Worm (Caenorhabditis elegans): Measurements from ENCODE around the gene snu-13.
A peak's percentile ranks its signal among the peaks of the same experiment; 100 is the strongest.

snu-13 gene

ce11 chrII:10675302-10675701 lies 16.9 kb upstream of the snu-13 start, which contains the start of gene ptb-1:
ptb-1 (plus strand) TSS chrII:10675602.
- TF ChIP-seq nhr-25 (tag; optimal IDR thresholded peaks at IDR 0.05) (no peak), elt-1 (tag; optimal IDR thresholded peaks at IDR 0.05) (no peak), ceh-82 (tag; optimal IDR thresholded peaks at IDR 0.05) (no peak), unc-39 (tag; optimal IDR thresholded peaks at IDR 0.05) (no peak), mdl-1 (tag; optimal IDR thresholded peaks at IDR 0.05) (no peak), tbx-2 (tag; optimal IDR thresholded peaks at IDR 0.05) (no peak), mml-1 (tag; optimal IDR thresholded peaks at IDR 0.05) (no peak), lin-15B (tag; optimal IDR thresholded peaks at IDR 0.05) (no peak), R02D3.7 (tag; optimal IDR thresholded peaks at IDR 0.05) (no peak), fkh-10 (GFP tag; optimal IDR thresholded peaks at IDR 0.05) (no peak), daf-12 (tag; optimal IDR thresholded peaks at IDR 0.05) (no peak), unc-62 (GFP tag; optimal IDR thresholded peaks at IDR 0.05) (no peak)

ce11 chrII:10665031-10665430 lies 6.6 kb upstream of the snu-13 start, which contains the start of gene D2089.3:
D2089.3 (minus strand) TSS chrII:10665131.
- TF ChIP-seq sea-2 (GFP tag; optimal IDR thresholded peaks at IDR 0.05): no peak

ce11 chrII:10662698-10663097 lies 4.3 kb upstream of the snu-13 start, which contains the start of gene D2089.8:
D2089.8 (minus strand) TSS chrII:10662781.
- TF ChIP-seq nfya-1 (tag; optimal IDR thresholded peaks at IDR 0.05; ENCODE audit: insufficient read depth) (peak; percentile 18), pha-4 (tag; optimal IDR thresholded peaks at IDR 0.05) (peak; percentile 43), snpc-4 (tag; optimal IDR thresholded peaks at IDR 0.05) (no peak)

- no peak for TF ChIP-seq sea-2 (GFP tag; optimal IDR thresholded peaks at IDR 0.05)
Observed at ce11 chrII:10662279-10662678, 3.9 kb upstream of the snu-13 start.

- TF ChIP-seq nhr-43 (tag; optimal IDR thresholded peaks at IDR 0.05; ENCODE audit: poor library complexity, severe bottlenecking): peak; percentile 59
- no peak for TF ChIP-seq lsy-12 (tag; optimal IDR thresholded peaks at IDR 0.05)
Observed at ce11 chrII:10661448-10662064, 3.1 kb upstream of the snu-13 start.

- TF ChIP-seq ceh-16 (tag; optimal IDR thresholded peaks at IDR 0.05): no peak
- TF ChIP-seq mdl-1 (tag; optimal IDR thresholded peaks at IDR 0.05): no peak
- no peak for TF ChIP-seq nhr-43 (tag; optimal IDR thresholded peaks at IDR 0.05; ENCODE audit: poor library complexity, severe bottlenecking)
- no peak for TF ChIP-seq unc-39 (tag; optimal IDR thresholded peaks at IDR 0.05)
- no peak for TF ChIP-seq skn-1 (tag; optimal IDR thresholded peaks at IDR 0.05)
- no peak for TF ChIP-seq daf-12 (tag; optimal IDR thresholded peaks at IDR 0.05)
- no peak for TF ChIP-seq pha-4 (tag; optimal IDR thresholded peaks at IDR 0.05)
- TF ChIP-seq fkh-2 (tag; optimal IDR thresholded peaks at IDR 0.05): no peak
- TF ChIP-seq eor-1 (tag; optimal IDR thresholded peaks at IDR 0.05): no peak
- TF ChIP-seq nhr-12 (tag; optimal IDR thresholded peaks at IDR 0.05): no peak
Observed at ce11 chrII:10660892-10661291, 2.5 kb upstream of the snu-13 start, which contains the start of gene marc-2. marc-2 (minus strand) TSS chrII:10660992.

ce11 chrII:10659585-10659984 lies 1.2 kb upstream of the snu-13 start:
- TF ChIP-seq nhr-25 (tag; optimal IDR thresholded peaks at IDR 0.05): no peak
- no peak for TF ChIP-seq nfya-1 (tag; optimal IDR thresholded peaks at IDR 0.05; ENCODE audit: insufficient read depth)
- TF ChIP-seq nhr-77 (tag; optimal IDR thresholded peaks at IDR 0.05): no peak
- TF ChIP-seq nhr-12 (tag; optimal IDR thresholded peaks at IDR 0.05): no peak
- TF ChIP-seq egl-5 (tag; optimal IDR thresholded peaks at IDR 0.05): no peak
- no peak for TF ChIP-seq nhr-23 (tag; optimal IDR thresholded peaks at IDR 0.05)
- TF ChIP-seq unc-62 (GFP tag; optimal IDR thresholded peaks at IDR 0.05): no peak
- no peak for TF ChIP-seq ceh-82 (tag; optimal IDR thresholded peaks at IDR 0.05)
- TF ChIP-seq zag-1 (tag; optimal IDR thresholded peaks at IDR 0.05): no peak
- no peak for TF ChIP-seq fos-1 (tag; optimal IDR thresholded peaks at IDR 0.05)
- TF ChIP-seq ceh-28 (tag; optimal IDR thresholded peaks at IDR 0.05): no peak

Data from whole organism, L3 larva.